Worm (Caenorhabditis elegans) whole organism, young adult: ENCODE results near the gene K05F6.12.

ENCODE experiments used
- D2030.7 ChIP-seq: fragments of 200-800 bp; sonication (Bioruptor generic); IDR thresholded peaks from 2 replicates; pipeline ENCODE4 v1.3.6; 2022; ENCODE audit warnings: missing genetic modification reagents, missing genetic modification characterization, missing compliant biosample characterization
- F23B12.7 ChIP-seq: sonication (generic microtip); optimal IDR thresholded peaks from 2 replicates; lab custom pipeline; 2017; ENCODE audit warnings: missing genetic modification characterization, mild to moderate bottlenecking, missing compliant biosample characterization, antibody characterized with exemption, moderate library complexity; ENCODE audit not compliant: insufficient read depth
- F33H1.4 ChIP-seq: fragments of 200-800 bp; sonication (Bioruptor generic); IDR thresholded peaks from 2 replicates; pipeline ENCODE4 v1.3.6; 2022; ENCODE audit warnings: missing genetic modification reagents, missing genetic modification characterization, missing compliant biosample characterization
- F49E8.2 ChIP-seq: sonication (generic microtip); optimal IDR thresholded peaks from 3 replicates; lab custom pipeline; 2017; ENCODE audit warnings: missing genetic modification characterization, mild to moderate bottlenecking, missing compliant biosample characterization, antibody characterized with exemption, moderate library complexity; ENCODE audit not compliant: insufficient read depth
- K12H6.12 ChIP-seq: fragments of 200-800 bp; sonication (Bioruptor generic); optimal IDR thresholded peaks from 2 replicates; lab custom pipeline; 2018; ENCODE audit warnings: mild to moderate bottlenecking, missing genetic modification characterization, missing compliant biosample characterization
- T07F8.4 ChIP-seq: sonication (generic microtip); optimal IDR thresholded peaks from 2 replicates; lab custom pipeline; 2016; ENCODE audit warnings: mild to moderate bottlenecking, missing genetic modification characterization, moderate library complexity, missing compliant biosample characterization
- akir-1 ChIP-seq: fragments of 200-800 bp; sonication (Bioruptor generic); optimal IDR thresholded peaks from 2 replicates; lab custom pipeline; 2018; ENCODE audit warnings: mild to moderate bottlenecking, missing genetic modification characterization, moderate library complexity, missing compliant biosample characterization
- ama-1 ChIP-seq, 3 experiments: fragments of 150-350 bp in 1 of 3; sonication (generic microtip) in 2 of 3; optimal IDR thresholded peaks; 2 replicates each; lab custom pipeline; 2014 to 2018; ENCODE audit warnings: missing biosample characterization in 2 of 3, missing genetic modification characterization in 2 of 3, missing genetic modification reagents in 2 of 3
- atf-7 ChIP-seq: sonication (generic microtip); optimal IDR thresholded peaks from 2 replicates; lab custom pipeline; 2017; ENCODE audit warnings: mild to moderate bottlenecking, missing genetic modification characterization, missing compliant biosample characterization
- bed-2 ChIP-seq: fragments of 200-800 bp; sonication (Bioruptor generic); IDR thresholded peaks from 2 replicates; pipeline ENCODE4 v1.3.6; 2022; ENCODE audit warnings: missing genetic modification reagents, missing genetic modification characterization, missing compliant biosample characterization
- cebp-1 ChIP-seq, 2 experiments: fragments of 200-800 bp in 1 of 2; sonication (Bioruptor generic) in 1 of 2; sonication (generic microtip) in 1 of 2; IDR thresholded peaks in 1 of 2; optimal IDR thresholded peaks in 1 of 2; 2 replicates each; pipeline versions ENCODE4 v1.3.6 to Lab custom; 2017 to 2022; ENCODE audit warnings: missing compliant biosample characterization in 2 of 2, missing genetic modification characterization in 2 of 2, mild to moderate bottlenecking in 1 of 2, missing genetic modification reagents in 1 of 2, moderate library complexity in 1 of 2
- ceh-91 ChIP-seq: fragments of 200-800 bp; sonication (Bioruptor generic); IDR thresholded peaks from 2 replicates; pipeline ENCODE4 v1.3.6; 2022; ENCODE audit warnings: missing genetic modification reagents, missing genetic modification characterization, missing compliant biosample characterization
- dox-1 ChIP-seq: fragments of 200-800 bp; sonication (Bioruptor generic); IDR thresholded peaks from 2 replicates; pipeline ENCODE4 v1.3.6; 2022; ENCODE audit warnings: missing genetic modification reagents, missing genetic modification characterization, missing compliant biosample characterization
- efl-1 ChIP-seq: fragments of 150-350 bp; optimal IDR thresholded peaks from 2 replicates; lab custom pipeline; 2014; ENCODE audit warnings: missing biosample characterization, missing genetic modification reagents, missing genetic modification characterization
- egl-18 ChIP-seq: fragments of 200-800 bp; sonication (Bioruptor generic); IDR thresholded peaks from 2 replicates; pipeline ENCODE4 v1.3.6; 2022; ENCODE audit warnings: missing genetic modification reagents, missing genetic modification characterization, missing compliant biosample characterization
- ets-4 ChIP-seq: fragments of 200-800 bp; sonication (Bioruptor generic); optimal IDR thresholded peaks from 2 replicates; lab custom pipeline; 2018; ENCODE audit warnings: mild to moderate bottlenecking, missing genetic modification characterization, missing compliant biosample characterization
- gei-17 ChIP-seq: fragments of 200-800 bp; sonication (Bioruptor generic); optimal IDR thresholded peaks from 2 replicates; lab custom pipeline; 2018; ENCODE audit warnings: mild to moderate bottlenecking, missing genetic modification characterization, missing compliant biosample characterization
- hlh-12 ChIP-seq: sonication (generic microtip); optimal IDR thresholded peaks from 2 replicates; lab custom pipeline; 2016; ENCODE audit warnings: missing genetic modification characterization, missing compliant biosample characterization
- lin-35 ChIP-seq, 3 experiments: fragments of 150-350 bp in 2 of 3; sonication (generic microtip) in 1 of 3; optimal IDR thresholded peaks; 2 replicates each; lab custom pipeline; 2014 to 2018; ENCODE audit warnings: missing biosample characterization in 3 of 3, missing genetic modification characterization in 3 of 3, missing genetic modification reagents in 3 of 3
- lin-40 ChIP-seq: sonication (generic microtip); optimal IDR thresholded peaks from 2 replicates; lab custom pipeline; 2016; ENCODE audit warnings: missing genetic modification characterization, mild to moderate bottlenecking, missing compliant biosample characterization, missing genotype, missing genetic modification reagents
- lin-54 ChIP-seq: fragments of 200-800 bp; sonication (Bioruptor generic); optimal IDR thresholded peaks from 2 replicates; lab custom pipeline; 2018; ENCODE audit warnings: mild to moderate bottlenecking, missing genetic modification characterization, missing compliant biosample characterization
- lir-1 ChIP-seq: fragments of 200-800 bp; sonication (Bioruptor generic); conservative IDR thresholded peaks from 2 replicates; pipeline ENCODE4 v1.3.6; 2022; ENCODE audit warnings: missing genetic modification reagents, missing genetic modification characterization, missing compliant biosample characterization
- lsl-1 ChIP-seq: fragments of 200-800 bp; sonication (Bioruptor generic); optimal IDR thresholded peaks from 2 replicates; lab custom pipeline; 2018; ENCODE audit warnings: mild to moderate bottlenecking, missing genetic modification characterization, moderate library complexity, missing compliant biosample characterization
- lsy-27 ChIP-seq: sonication (generic microtip); optimal IDR thresholded peaks from 2 replicates; lab custom pipeline; 2017; ENCODE audit warnings: missing genetic modification characterization, mild to moderate bottlenecking, missing compliant biosample characterization, antibody characterized with exemption, missing genotype, borderline replicate concordance; ENCODE audit not compliant: insufficient read depth
- madf-6 ChIP-seq: fragments of 200-800 bp; sonication (Bioruptor generic); IDR thresholded peaks from 2 replicates; pipeline ENCODE4 v1.3.6; 2022; ENCODE audit warnings: missing genetic modification reagents, missing genetic modification characterization, missing compliant biosample characterization
- madf-8 ChIP-seq: fragments of 200-800 bp; sonication (Bioruptor generic); conservative IDR thresholded peaks from 2 replicates; pipeline ENCODE4 v1.3.6; 2022; ENCODE audit warnings: missing genetic modification reagents, missing genetic modification characterization, missing compliant biosample characterization
- mcd-1 ChIP-seq: fragments of 200-800 bp; sonication (Bioruptor generic); IDR thresholded peaks from 2 replicates; pipeline ENCODE4 v1.3.6; 2022; ENCODE audit warnings: missing genetic modification reagents, missing genetic modification characterization, missing compliant biosample characterization
- nhr-80 ChIP-seq: sonication (generic microtip); optimal IDR thresholded peaks from 2 replicates; lab custom pipeline; 2016; ENCODE audit warnings: missing genetic modification characterization, missing compliant biosample characterization
- pbrm-1 ChIP-seq: fragments of 200-800 bp; sonication (Bioruptor generic); IDR thresholded peaks from 2 replicates; pipeline ENCODE4 v1.3.6; 2022; ENCODE audit warnings: missing genetic modification reagents, missing genetic modification characterization, missing compliant biosample characterization
- rcor-1 ChIP-seq: fragments of 200-800 bp; sonication (Bioruptor generic); IDR thresholded peaks from 2 replicates; pipeline ENCODE4 v1.3.6; 2022; ENCODE audit warnings: missing genetic modification reagents, missing genetic modification characterization, missing compliant biosample characterization
- snpc-3.4 ChIP-seq: sonication (generic microtip); optimal IDR thresholded peaks from 2 replicates; lab custom pipeline; 2017; ENCODE audit warnings: missing genetic modification characterization, mild to moderate bottlenecking, missing compliant biosample characterization, antibody characterized with exemption, moderate library complexity, missing genotype, missing genetic modification reagents
- somi-1 ChIP-seq: fragments of 200-800 bp; sonication (Bioruptor generic); optimal IDR thresholded peaks from 2 replicates; lab custom pipeline; 2018; ENCODE audit warnings: mild to moderate bottlenecking, missing genetic modification characterization, missing compliant biosample characterization
- xnd-1 ChIP-seq: sonication (generic microtip); optimal IDR thresholded peaks from 2 replicates; lab custom pipeline; 2016; ENCODE audit warnings: missing genotype, missing genetic modification reagents, missing genetic modification characterization, missing compliant biosample characterization
- zfh-2 ChIP-seq: fragments of 200-800 bp; sonication (Bioruptor generic); conservative IDR thresholded peaks from 2 replicates; pipeline ENCODE4 v1.3.6; 2022; ENCODE audit warnings: missing genetic modification reagents, missing genetic modification characterization, missing compliant biosample characterization
- ztf-28 ChIP-seq: fragments of 200-800 bp; sonication (Bioruptor generic); IDR thresholded peaks from 2 replicates; pipeline ENCODE4 v1.3.6; 2022; ENCODE audit warnings: missing genetic modification reagents, missing genetic modification characterization, missing compliant biosample characterization
- ztf-6 ChIP-seq: fragments of 200-800 bp; sonication (Bioruptor generic); IDR thresholded peaks from 2 replicates; pipeline ENCODE4 v1.3.6; 2022; ENCODE audit warnings: missing genetic modification reagents, missing genetic modification characterization, missing compliant biosample characterization

The K05F6.12 gene

DNA sequence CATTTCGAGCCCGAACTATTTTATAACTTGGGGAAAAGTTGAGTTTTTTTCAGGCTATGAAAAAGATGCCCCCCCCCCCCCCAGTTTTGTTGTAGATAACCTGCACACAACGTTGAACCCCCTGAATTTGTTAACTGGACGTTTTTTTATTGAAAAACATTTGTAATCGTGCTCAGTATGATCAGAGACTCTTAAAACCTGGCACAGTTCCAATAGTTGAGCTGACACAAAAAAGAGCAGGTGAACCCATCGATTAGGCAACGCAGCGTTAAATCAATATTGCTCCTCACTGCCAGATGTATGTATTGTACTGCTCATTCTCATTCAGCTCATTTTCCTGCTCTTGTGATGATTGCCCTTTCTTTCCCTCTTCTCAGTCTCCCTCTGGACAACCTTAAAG is at the start of gene K05F6.12:
K05F6.12 (plus strand) TSS at position 301 of the 400 bp plus-strand sequence.
- no peak for TF ChIP-seq lir-1 (GFP tag; lab: Robert Waterston, UW)
- no peak for TF ChIP-seq dox-1 (GFP tag; lab: Robert Waterston, UW)
- TF ChIP-seq hlh-12 (tag; lab: Kevin White, UChicago) = no peak
- no peak for TF ChIP-seq nhr-80 (tag; lab: Kevin White, UChicago)
- TF ChIP-seq ama-1 (optimal IDR thresholded peaks at IDR 0.05; lab: Kevin White, UChicago) = no peak
- TF ChIP-seq ama-1 (GFP tag; optimal IDR thresholded peaks at IDR 0.05; lab: Kevin White, UChicago) = no peak
- no peak for TF ChIP-seq efl-1
- no peak for TF ChIP-seq rcor-1 (GFP tag; lab: Robert Waterston, UW)
- TF ChIP-seq F23B12.7 = no peak
- TF ChIP-seq lsy-27 (tag; lab: Kevin White, UChicago) = no peak
- TF ChIP-seq T07F8.4 (tag; lab: Kevin White, UChicago) = no peak
- no peak for TF ChIP-seq lin-35 (GFP tag; optimal IDR thresholded peaks at IDR 0.05; lab: Kevin White, UChicago)
- no peak for TF ChIP-seq ets-4 (GFP tag; lab: Kevin White, UChicago)
- no peak for TF ChIP-seq ztf-6 (GFP tag; lab: Robert Waterston, UW)
- no peak for TF ChIP-seq ztf-28 (GFP tag; lab: Robert Waterston, UW)
- TF ChIP-seq ceh-91 (GFP tag; lab: Robert Waterston, UW) = no peak
- TF ChIP-seq F49E8.2 (tag; lab: Kevin White, UChicago) = no peak
- TF ChIP-seq egl-18 (GFP tag; lab: Robert Waterston, UW) = no peak

DNA sequence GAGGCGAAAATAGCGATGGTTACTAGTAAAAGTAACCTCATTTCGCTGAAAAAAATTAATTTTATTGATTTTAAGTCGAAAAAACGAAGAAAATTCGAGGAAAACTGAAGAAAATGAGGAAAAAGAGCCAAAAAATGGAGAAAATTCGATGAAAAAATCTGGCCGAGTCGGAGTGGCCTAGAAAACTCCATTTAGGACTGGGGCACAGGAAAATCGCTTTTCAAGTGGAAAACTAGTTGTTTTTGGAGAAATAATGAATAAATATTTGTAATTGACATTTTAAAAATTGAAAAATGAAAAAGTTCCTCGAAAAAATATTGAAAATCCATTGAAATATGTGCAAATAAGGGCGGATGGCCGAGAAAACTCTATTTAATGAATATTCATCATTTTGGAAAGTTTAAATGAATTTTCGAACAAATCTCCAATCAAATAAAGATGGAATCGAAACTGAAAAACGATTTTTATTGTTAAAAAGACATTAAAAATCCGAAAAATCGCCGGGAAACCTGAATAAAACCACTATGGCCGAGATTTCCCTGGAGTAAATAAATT is 45.4 kb upstream of the K05F6.12 start, which contains the start of gene emc-1:
emc-1 (minus strand) TSS at position 45 of the 555 bp plus-strand sequence.
- no peak for TF ChIP-seq madf-6 (GFP tag; lab: Robert Waterston, UW)

DNA sequence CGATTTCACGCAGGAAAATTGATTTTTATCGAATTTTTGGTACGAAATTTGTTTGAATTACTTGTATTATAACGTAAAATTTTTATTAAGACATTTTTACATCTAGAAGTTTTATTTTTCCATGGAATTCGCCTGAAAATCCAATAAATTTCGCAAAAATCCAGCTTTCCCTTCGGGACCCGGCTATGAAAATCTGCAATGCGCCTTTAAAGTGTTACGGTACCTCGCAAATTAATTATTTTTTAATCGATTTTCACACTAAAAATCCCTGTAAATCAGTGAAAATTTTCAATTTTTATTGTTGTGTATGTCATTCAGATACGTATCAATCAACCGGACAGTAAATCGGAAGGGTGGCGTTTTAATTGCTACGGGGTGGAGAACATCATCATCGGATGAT is 44.8 kb upstream of the K05F6.12 start:
- peak; percentile 4 for TF ChIP-seq efl-1
- peak; percentile 26 for TF ChIP-seq lin-54 (GFP tag; lab: Kevin White, UChicago)
- peak; percentile 87 for TF ChIP-seq xnd-1 (tag; lab: Kevin White, UChicago)
- peak; percentile 44; the same call in 1 of the 2 replicates for TF ChIP-seq mcd-1
- no peak for TF ChIP-seq atf-7 (tag; lab: Kevin White, UChicago)
- peak; percentile 85 for TF ChIP-seq lsl-1 (GFP tag; lab: Kevin White, UChicago)
- peak; percentile 87 for TF ChIP-seq F33H1.4
- peak; percentile 81 for TF ChIP-seq madf-6 (GFP tag; lab: Robert Waterston, UW)
- TF ChIP-seq D2030.7 = peak; percentile 60
- peak; percentile 58 for TF ChIP-seq madf-8 (GFP tag; lab: Robert Waterston, UW)
- no peak for TF ChIP-seq pbrm-1 (GFP tag; lab: Robert Waterston, UW)
- no peak for TF ChIP-seq gei-17

DNA sequence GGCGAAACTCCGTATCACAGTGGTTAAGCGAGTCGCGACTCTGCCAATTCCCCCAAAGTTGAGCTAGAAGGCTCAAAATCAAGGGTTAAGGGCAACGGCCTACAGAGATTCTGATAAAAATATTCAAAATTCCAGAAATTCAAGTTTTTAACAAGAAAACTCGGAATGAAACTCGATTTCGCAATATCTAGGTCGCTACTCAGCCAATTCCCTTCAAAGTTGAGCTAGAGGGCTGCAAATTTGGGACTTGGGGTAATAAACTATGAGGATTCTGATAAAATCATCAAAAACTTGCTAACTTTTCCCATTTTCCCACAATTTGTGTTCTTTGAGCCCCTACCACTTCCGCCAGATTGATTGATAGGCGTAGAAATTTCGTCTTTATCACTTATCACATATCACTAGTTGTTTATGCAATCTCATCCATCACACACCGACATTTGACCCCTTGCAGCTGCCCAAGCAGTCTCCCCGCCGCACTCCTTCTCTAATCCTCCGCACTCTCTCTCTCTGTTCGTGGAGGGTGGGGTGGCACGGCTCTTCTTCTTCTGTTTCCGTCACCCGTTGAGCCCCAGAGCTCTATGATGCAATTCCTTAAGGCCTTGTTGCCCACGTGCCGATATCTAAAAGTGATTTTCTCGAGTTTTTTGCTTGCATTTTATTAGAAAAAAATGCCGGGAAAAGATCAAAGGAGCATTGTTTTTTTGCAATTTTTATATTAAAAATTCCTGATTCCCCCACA is 43.9 kb upstream of the K05F6.12 start:
- peak; percentile 54 for TF ChIP-seq K12H6.12 (tag; lab: Kevin White, UChicago)
- TF ChIP-seq akir-1 = no peak
- no peak for TF ChIP-seq bed-2 (GFP tag; lab: Robert Waterston, UW)
- TF ChIP-seq zfh-2 (GFP tag; lab: Robert Waterston, UW) = peak; percentile 90
- 0 out of 2 replicates have a peak, but pooled peaks have one; percentile 17 for TF ChIP-seq mcd-1
- 0 out of 2 replicates have a peak, but pooled peaks have one; percentile 7 for TF ChIP-seq dox-1 (GFP tag; lab: Robert Waterston, UW)
- no peak for TF ChIP-seq snpc-3.4 (tag; lab: Kevin White, UChicago)
- 0 out of 2 replicates have a peak, but pooled peaks have one; percentile 14 for TF ChIP-seq cebp-1 (GFP tag; IDR thresholded peaks at IDR 0.05; lab: Robert Waterston, UW)
- peak; percentile 92 for TF ChIP-seq cebp-1 (tag; optimal IDR thresholded peaks at IDR 0.05; lab: Kevin White, UChicago)
- TF ChIP-seq lin-40 (tag; lab: Kevin White, UChicago) = peak; percentile 2
- TF ChIP-seq somi-1 (GFP tag; lab: Kevin White, UChicago) = peak; percentile 84
